Worm (Caenorhabditis elegans) whole organism, L2 larva: ENCODE measurements around the gene F53A9.9.

ENCODE experiments used
- R02D3.7 ChIP-seq: fragments of 150-350 bp; optimal IDR thresholded peaks from 2 replicates; lab custom pipeline; 2014; ENCODE audit warnings: missing biosample characterization, missing genetic modification characterization
- ama-1 ChIP-seq: fragments of 150-350 bp; optimal IDR thresholded peaks from 2 replicates; lab custom pipeline; 2018; ENCODE audit warnings: inconsistent platforms
- crh-2 ChIP-seq: sonication (generic microtip); optimal IDR thresholded peaks from 2 replicates; lab custom pipeline; 2017; ENCODE audit warnings: missing biosample characterization, missing genetic modification characterization
- elt-1 ChIP-seq: fragments of 150-350 bp; optimal IDR thresholded peaks from 2 replicates; lab custom pipeline; 2014; ENCODE audit warnings: missing biosample characterization, missing genetic modification characterization
- elt-3 ChIP-seq: sonication (generic microtip); optimal IDR thresholded peaks from 2 replicates; lab custom pipeline; 2017; ENCODE audit warnings: missing biosample characterization, missing genetic modification characterization
- mbf-1 ChIP-seq: sonication (generic microtip); optimal IDR thresholded peaks from 2 replicates; lab custom pipeline; 2017; ENCODE audit warnings: missing biosample characterization, missing genetic modification characterization
- nhr-10 ChIP-seq: sonication (generic microtip); optimal IDR thresholded peaks from 2 replicates; lab custom pipeline; 2017; ENCODE audit warnings: missing biosample characterization, missing genetic modification characterization
- nhr-11 ChIP-seq: fragments of 150-350 bp; optimal IDR thresholded peaks from 2 replicates; lab custom pipeline; 2014; ENCODE audit warnings: missing biosample characterization, missing genetic modification characterization
- nhr-25 ChIP-seq: fragments of 150-350 bp; sonication (generic microtip); optimal IDR thresholded peaks from 3 replicates; lab custom pipeline; 2014; ENCODE audit warnings: missing biosample characterization, missing genetic modification characterization
- skn-1 ChIP-seq: sonication (generic microtip); optimal IDR thresholded peaks from 2 replicates; lab custom pipeline; 2017; ENCODE audit warnings: missing biosample characterization, missing genetic modification characterization
- unc-62 ChIP-seq: fragments of 150-350 bp; optimal IDR thresholded peaks from 2 replicates; lab custom pipeline; 2014; ENCODE audit warnings: missing biosample characterization, missing genetic modification reagents, missing genetic modification characterization
- zag-1 ChIP-seq: fragments of 150-350 bp; optimal IDR thresholded peaks from 2 replicates; lab custom pipeline; 2014; ENCODE audit warnings: missing biosample characterization, missing genetic modification characterization
- ztf-11 ChIP-seq: sonication (generic microtip); optimal IDR thresholded peaks from 2 replicates; lab custom pipeline; 2017; ENCODE audit warnings: missing biosample characterization, missing genetic modification characterization

DNA sequence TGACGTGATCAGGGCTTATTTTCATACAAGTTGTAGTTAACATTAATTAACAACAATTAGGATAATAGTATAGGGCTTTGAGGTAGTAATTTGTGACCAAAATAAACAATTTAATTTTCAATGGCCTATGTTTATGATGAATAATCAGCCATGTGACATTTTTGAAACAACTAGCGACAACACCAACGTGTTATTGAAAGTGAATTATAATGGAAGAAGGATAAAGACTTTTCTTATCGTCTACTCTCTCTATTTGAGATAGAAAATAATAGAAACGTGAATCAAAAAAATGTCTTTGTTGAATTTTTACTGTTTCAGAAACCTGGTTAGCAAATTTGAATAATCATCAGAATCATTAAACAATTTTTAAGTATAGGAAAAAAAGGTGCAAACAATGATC lies 17.2 kb upstream of the F53A9.9 start:
- no peak for TF ChIP-seq ama-1 (lab: Kevin White, UChicago)
- TF ChIP-seq crh-2: no peak
- no peak for TF ChIP-seq skn-1 (tag; lab: Kevin White, UChicago)
- TF ChIP-seq zag-1 (tag; lab: Kevin White, UChicago): no peak
- no peak for TF ChIP-seq nhr-10 (tag; lab: Kevin White, UChicago)
- no peak for TF ChIP-seq R02D3.7 (tag; lab: Kevin White, UChicago)
- TF ChIP-seq nhr-11 (tag; lab: Kevin White, UChicago): no peak
- no peak for TF ChIP-seq unc-62 (GFP tag; lab: Kevin White, UChicago)
- TF ChIP-seq elt-3 (tag; lab: Kevin White, UChicago): no peak
- no peak for TF ChIP-seq nhr-25 (tag; lab: Kevin White, UChicago)
- TF ChIP-seq mbf-1 (tag; lab: Kevin White, UChicago): no peak
- TF ChIP-seq ztf-11 (tag; lab: Kevin White, UChicago): no peak
- TF ChIP-seq elt-1: no peak
